Fruit fly (Drosophila melanogaster) whole organism, wandering third instar larva: ENCODE data around the gene Grx5.

Source experiments
- Abd-B ChIP-seq: fragments of >200 bp; optimal IDR thresholded peaks from 2 replicates; lab custom pipeline; 2017; ENCODE audit warnings: missing biosample characterization, missing genetic modification characterization
- CG32264 ChIP-seq: fragments of 200-800 bp; sonication (Bioruptor generic); optimal IDR thresholded peaks from 2 replicates; lab custom pipeline; 2016; ENCODE audit warnings: missing biosample characterization, missing genetic modification characterization
- CG9705 ChIP-seq: fragments of 200-800 bp; sonication (Bioruptor generic); optimal IDR thresholded peaks from 2 replicates; lab custom pipeline; 2018; ENCODE audit warnings: missing biosample characterization, mild to moderate bottlenecking, missing genetic modification characterization
- CrebA ChIP-seq: fragments of 200-800 bp; sonication (Bioruptor generic); optimal IDR thresholded peaks from 2 replicates; lab custom pipeline; 2016; ENCODE audit warnings: missing biosample characterization, mild to moderate bottlenecking, missing genetic modification characterization, borderline replicate concordance
- Dfd ChIP-seq: fragments of >200 bp; optimal IDR thresholded peaks from 2 replicates; lab custom pipeline; 2017; ENCODE audit warnings: missing biosample characterization, missing genetic modification characterization
- Dif ChIP-seq: fragments of 200-275, 200-300 bp; sonication (Bioruptor generic); optimal IDR thresholded peaks from 2 replicates; lab custom pipeline; 2018; ENCODE audit warnings: missing biosample characterization, missing genetic modification characterization; ENCODE audit not compliant: partially characterized antibody
- GATAd ChIP-seq: sonication (Bioruptor generic); optimal IDR thresholded peaks from 2 replicates; lab custom pipeline; 2016; ENCODE audit warnings: missing biosample characterization, missing genetic modification characterization
- HLH106 ChIP-seq: fragments of 200-800 bp; optimal IDR thresholded peaks from 3 replicates; lab custom pipeline; 2019; ENCODE audit warnings: missing biosample characterization, mild to moderate bottlenecking, missing genetic modification characterization, moderate library complexity
- Hnf4 ChIP-seq: fragments of 200-800 bp; sonication (Bioruptor generic); optimal IDR thresholded peaks from 2 replicates; lab custom pipeline; 2016; ENCODE audit warnings: missing biosample characterization, mild to moderate bottlenecking, missing genetic modification characterization
- Hr78 ChIP-seq: fragments of >200 bp; optimal IDR thresholded peaks from 2 replicates; lab custom pipeline; 2017; ENCODE audit warnings: missing biosample characterization, missing genetic modification characterization
- Hr83 ChIP-seq: fragments of 200-300 bp; sonication (Bioruptor generic); optimal IDR thresholded peaks from 2 replicates; lab custom pipeline; 2016; ENCODE audit warnings: missing biosample characterization, mild to moderate bottlenecking, missing genetic modification characterization, moderate library complexity; ENCODE audit not compliant: poor library complexity, severe bottlenecking
- Jra ChIP-seq: sonication (Bioruptor generic); optimal IDR thresholded peaks from 2 replicates; lab custom pipeline; 2016; ENCODE audit warnings: missing biosample characterization, missing genetic modification characterization
- Mio ChIP-seq: sonication (Bioruptor generic); optimal IDR thresholded peaks from 2 replicates; lab custom pipeline; 2016; ENCODE audit warnings: missing biosample characterization, missing genetic modification characterization
- Myc ChIP-seq: fragments of >200 bp; optimal IDR thresholded peaks from 2 replicates; lab custom pipeline; 2017
- N ChIP-seq: fragments of >200 bp; optimal IDR thresholded peaks from 2 replicates; lab custom pipeline; 2018; ENCODE audit warnings: missing biosample characterization, missing external identifiers, missing genetic modification characterization
- Rel ChIP-seq, 2 experiments: fragments of 200-800 bp; sonication (Bioruptor generic) in 1 of 2; optimal IDR thresholded peaks; 2 replicates in 1 of 2; 3 replicates in 1 of 2; lab custom pipeline; 2016 to 2019; ENCODE audit warnings: mild to moderate bottlenecking in 2 of 2, missing biosample characterization in 2 of 2, missing genetic modification characterization in 2 of 2, moderate library complexity in 1 of 2
- Sp1 ChIP-seq: fragments of 200-800 bp; sonication (Bioruptor generic); optimal IDR thresholded peaks from 3 replicates; lab custom pipeline; 2019; ENCODE audit warnings: missing biosample characterization, mild to moderate bottlenecking, missing genetic modification characterization, moderate library complexity
- Vsx2 ChIP-seq: fragments of 200-300, 225-300 bp; sonication (Bioruptor generic); optimal IDR thresholded peaks from 2 replicates; lab custom pipeline; 2018; ENCODE audit warnings: missing biosample characterization, missing genetic modification characterization; ENCODE audit not compliant: partially characterized antibody
- br ChIP-seq: fragments of 200-800 bp; sonication (Bioruptor generic); optimal IDR thresholded peaks from 2 replicates; lab custom pipeline; 2016; ENCODE audit warnings: missing biosample characterization, missing genetic modification characterization
- brk ChIP-seq: fragments of 200-800 bp; sonication (Bioruptor generic); optimal IDR thresholded peaks from 2 replicates; lab custom pipeline; 2016; ENCODE audit warnings: missing biosample characterization, mild to moderate bottlenecking, missing genetic modification characterization
- dl ChIP-seq, 2 experiments: fragments of 175-275, 200-275 bp in 1 of 2; fragments of 200-275 bp in 1 of 2; sonication (Bioruptor generic); optimal IDR thresholded peaks; lab custom pipeline; 2018; ENCODE audit warnings: mild to moderate bottlenecking in 2 of 2, missing biosample characterization in 2 of 2, missing genetic modification characterization in 2 of 2, moderate library complexity in 2 of 2; ENCODE audit not compliant: partially characterized antibody in 2 of 2, insufficient read depth in 1 of 2
- dsf ChIP-seq: sonication (Bioruptor generic); optimal IDR thresholded peaks from 2 replicates; lab custom pipeline; 2016; ENCODE audit warnings: missing biosample characterization, missing genetic modification characterization, borderline replicate concordance
- foxo ChIP-seq, 2 experiments: fragments of 200-800 bp; sonication (Bioruptor generic); optimal IDR thresholded peaks; 2 replicates in 1 of 2; 3 replicates in 1 of 2; lab custom pipeline; 2016 to 2017; ENCODE audit warnings: missing biosample characterization in 2 of 2, missing genetic modification characterization in 2 of 2
- fru ChIP-seq: fragments of 200-800 bp; sonication (Bioruptor generic); optimal IDR thresholded peaks from 3 replicates; lab custom pipeline; 2016; ENCODE audit warnings: missing biosample characterization, mild to moderate bottlenecking, missing genetic modification characterization
- h ChIP-seq: fragments of 200-800 bp; sonication (Bioruptor generic); optimal IDR thresholded peaks from 3 replicates; lab custom pipeline; 2016; ENCODE audit warnings: missing biosample characterization, mild to moderate bottlenecking, missing genetic modification characterization
- jim ChIP-seq: fragments of 175-275, 200-325 bp; sonication (Bioruptor generic); optimal IDR thresholded peaks from 2 replicates; lab custom pipeline; 2016; ENCODE audit warnings: missing biosample characterization, mild to moderate bottlenecking, missing genetic modification characterization
- lola ChIP-seq: fragments of >200 bp; optimal IDR thresholded peaks from 2 replicates; lab custom pipeline; 2017; ENCODE audit warnings: missing biosample characterization, missing genetic modification characterization
- psq ChIP-seq: fragments of 200-800 bp; sonication (Bioruptor generic); optimal IDR thresholded peaks from 3 replicates; lab custom pipeline; 2017; ENCODE audit warnings: missing biosample characterization, mild to moderate bottlenecking, missing genetic modification characterization, moderate library complexity
- rgr ChIP-seq: fragments of 200-800 bp; sonication (Bioruptor generic); optimal IDR thresholded peaks from 3 replicates; lab custom pipeline; 2016; ENCODE audit warnings: missing biosample characterization, mild to moderate bottlenecking, missing genetic modification characterization
- sage ChIP-seq: fragments of 200-800 bp; sonication (Bioruptor generic); optimal IDR thresholded peaks from 2 replicates; lab custom pipeline; 2016; ENCODE audit warnings: missing biosample characterization, mild to moderate bottlenecking, missing genetic modification characterization
- sv ChIP-seq: fragments of 200-800 bp; sonication (Bioruptor generic); optimal IDR thresholded peaks from 3 replicates; lab custom pipeline; 2016; ENCODE audit warnings: missing biosample characterization, missing genetic modification characterization
- tai ChIP-seq: sonication (Bioruptor generic); optimal IDR thresholded peaks from 2 replicates; lab custom pipeline; 2016; ENCODE audit warnings: missing biosample characterization, missing genetic modification characterization
- usp ChIP-seq: fragments of >200 bp; optimal IDR thresholded peaks from 2 replicates; lab custom pipeline; 2017; ENCODE audit warnings: missing biosample characterization, missing genetic modification characterization

The Grx5 gene

dm6 chrX:14878917-14879316 is 40.9 kb upstream of the Grx5 start:
- no peak for TF ChIP-seq usp
- TF ChIP-seq Dif (GFP tag; lab: Kevin White, UChicago): no peak
- TF ChIP-seq HLH106 (tag; lab: Kevin White, UChicago): no peak
- TF ChIP-seq foxo (GFP tag; optimal IDR thresholded peaks at IDR 0.05; lab: Kevin White, UChicago): no peak
- TF ChIP-seq sv: no peak
- no peak for TF ChIP-seq h
- no peak for TF ChIP-seq CG9705
- TF ChIP-seq CrebA (GFP tag; lab: Kevin White, UChicago): no peak
- TF ChIP-seq dl (GFP tag; optimal IDR thresholded peaks at IDR 0.05; lab: Kevin White, UChicago; ENCODE audit: insufficient read depth in 1 of 2, partially characterized antibody in 2 of 2): no peak
- no peak for TF ChIP-seq Hr83 (GFP tag; lab: Kevin White, UChicago)
- no peak for TF ChIP-seq dsf
- TF ChIP-seq lola: no peak
- no peak for TF ChIP-seq Myc (lab: Kevin White, UChicago)
- no peak for TF ChIP-seq Abd-B (GFP tag; lab: Kevin White, UChicago)
- TF ChIP-seq Hnf4 (GFP tag; lab: Kevin White, UChicago): no peak
- TF ChIP-seq rgr: no peak
- TF ChIP-seq Rel (GFP tag; optimal IDR thresholded peaks at IDR 0.05; lab: Kevin White, UChicago): no peak
- no peak for TF ChIP-seq Rel (tag; optimal IDR thresholded peaks at IDR 0.05; lab: Kevin White, UChicago)
- TF ChIP-seq jim (GFP tag; lab: Kevin White, UChicago): no peak
- no peak for TF ChIP-seq N (GFP tag; lab: Kevin White, UChicago)
- no peak for TF ChIP-seq GATAd (GFP tag; lab: Kevin White, UChicago)

- TF ChIP-seq Dfd: no peak
These were observed 33.0 kb upstream of the Grx5 start, which contains the start of gene CG9518 for dm6 chrX:14871028-14871427. Gene CG9518, minus strand, starts transcription at chrX:14871181.

- TF ChIP-seq Mio (GFP tag; lab: Kevin White, UChicago): no peak
- TF ChIP-seq brk (GFP tag; lab: Kevin White, UChicago): no peak
- no peak for TF ChIP-seq CG9705
- TF ChIP-seq, all 38 proteins: peak for 0
These were observed 30.4 kb upstream of the Grx5 start for dm6 chrX:14868414-14868813.

- TF ChIP-seq GATAd (GFP tag; lab: Kevin White, UChicago) (no peak), sage (GFP tag; lab: Kevin White, UChicago) (no peak), CG32264 (GFP tag; lab: Kevin White, UChicago) (no peak), br (no peak), Hr78 (GFP tag; lab: Kevin White, UChicago) (no peak), tai (GFP tag; lab: Kevin White, UChicago) (no peak)
These were observed 28.9 kb upstream of the Grx5 start for dm6 chrX:14866911-14867310.

- TF ChIP-seq fru (GFP tag; lab: Kevin White, UChicago): no peak
- TF ChIP-seq Myc (lab: Kevin White, UChicago): peak; percentile 59
- TF ChIP-seq Hnf4 (GFP tag; lab: Kevin White, UChicago): no peak
- no peak for TF ChIP-seq Abd-B (GFP tag; lab: Kevin White, UChicago)
- no peak for TF ChIP-seq Sp1 (GFP tag; lab: Kevin White, UChicago)
- peak; percentile 31 for TF ChIP-seq N (GFP tag; lab: Kevin White, UChicago)
These were observed 24.5 kb upstream of the Grx5 start for dm6 chrX:14862494-14862893.

- TF ChIP-seq Jra (GFP tag; lab: Kevin White, UChicago): no peak
- no peak for TF ChIP-seq h
- TF ChIP-seq Myc (lab: Kevin White, UChicago): no peak
- no peak for TF ChIP-seq psq (GFP tag; lab: Kevin White, UChicago)
- no peak for TF ChIP-seq tai (GFP tag; lab: Kevin White, UChicago)
- no peak for TF ChIP-seq Vsx2 (GFP tag; lab: Kevin White, UChicago)
- TF ChIP-seq Dfd: no peak
- TF ChIP-seq, all 38 proteins: peak for 0
These were observed 21.0 kb upstream of the Grx5 start, which contains the start of gene CG46399 for dm6 chrX:14858951-14859350. Gene CG46399, plus strand, starts transcription at chrX:14859251.
